Worm (Caenorhabditis elegans) whole organism, late embryonic: ENCODE data around the gene rgs-4.

Source experiments
- C38D4.7 ChIP-seq: fragments of 200-800 bp; sonication (Bioruptor generic); optimal IDR thresholded peaks from 2 replicates; lab custom pipeline; 2018; ENCODE audit warnings: mild to moderate bottlenecking, missing genetic modification characterization, moderate library complexity, missing compliant biosample characterization
- K02D7.2 ChIP-seq: sonication (generic microtip); optimal IDR thresholded peaks from 2 replicates; lab custom pipeline; 2017; ENCODE audit warnings: mild to moderate bottlenecking, missing genetic modification characterization, missing compliant biosample characterization
- T23F11.4 ChIP-seq: fragments of 200-800 bp; sonication (Bioruptor generic); optimal IDR thresholded peaks from 2 replicates; lab custom pipeline; 2018; ENCODE audit warnings: mild to moderate bottlenecking, missing genetic modification characterization, missing compliant biosample characterization
- Y22D7AL.16 ChIP-seq: sonication (generic microtip); optimal IDR thresholded peaks from 2 replicates; lab custom pipeline; 2016; ENCODE audit warnings: missing genetic modification characterization, missing compliant biosample characterization
- ceh-18 ChIP-seq: sonication (generic microtip); optimal IDR thresholded peaks from 2 replicates; lab custom pipeline; 2016; ENCODE audit warnings: missing genetic modification characterization, missing compliant biosample characterization
- ceh-2 ChIP-seq: sonication (generic microtip); optimal IDR thresholded peaks from 2 replicates; lab custom pipeline; 2016; ENCODE audit warnings: missing genotype, missing genetic modification characterization, missing compliant biosample characterization
- ceh-24 ChIP-seq: sonication (generic microtip); optimal IDR thresholded peaks from 2 replicates; lab custom pipeline; 2016; ENCODE audit warnings: mild to moderate bottlenecking, missing genetic modification characterization, missing compliant biosample characterization
- ceh-34 ChIP-seq: sonication (generic microtip); optimal IDR thresholded peaks from 2 replicates; lab custom pipeline; 2016; ENCODE audit warnings: mild to moderate bottlenecking, missing genetic modification characterization, missing compliant biosample characterization
- ceh-48 ChIP-seq: sonication (generic microtip); optimal IDR thresholded peaks from 2 replicates; lab custom pipeline; 2016; ENCODE audit warnings: missing genetic modification characterization, inconsistent platforms, missing compliant biosample characterization
- ceh-6 ChIP-seq: fragments of 200-800 bp; sonication (Bioruptor generic); optimal IDR thresholded peaks from 2 replicates; lab custom pipeline; 2018; ENCODE audit warnings: mild to moderate bottlenecking, missing genetic modification characterization, missing compliant biosample characterization
- ceh-9 ChIP-seq: sonication (generic microtip); optimal IDR thresholded peaks from 2 replicates; lab custom pipeline; 2016; ENCODE audit warnings: mild to moderate bottlenecking, missing genetic modification characterization, inconsistent platforms, missing compliant biosample characterization
- dve-1 ChIP-seq: sonication (generic microtip); optimal IDR thresholded peaks from 2 replicates; lab custom pipeline; 2017; ENCODE audit warnings: antibody characterized with exemption, mild to moderate bottlenecking, missing genetic modification characterization, missing compliant biosample characterization
- elt-2 ChIP-seq: sonication (generic microtip); optimal IDR thresholded peaks from 2 replicates; lab custom pipeline; 2016; ENCODE audit warnings: missing genetic modification reagents, missing genetic modification characterization, missing compliant biosample characterization
- ets-4 ChIP-seq: sonication (generic microtip); optimal IDR thresholded peaks from 2 replicates; lab custom pipeline; 2016; ENCODE audit warnings: missing genetic modification characterization, missing compliant biosample characterization
- eyg-1 ChIP-seq: sonication (generic microtip); optimal IDR thresholded peaks from 2 replicates; lab custom pipeline; 2016; ENCODE audit warnings: missing genotype, missing genetic modification characterization, missing compliant biosample characterization
- fkh-6 ChIP-seq: sonication (generic microtip); optimal IDR thresholded peaks from 2 replicates; lab custom pipeline; 2016; ENCODE audit warnings: missing genetic modification characterization, missing compliant biosample characterization
- gmeb-2 ChIP-seq: sonication (generic microtip); optimal IDR thresholded peaks from 2 replicates; lab custom pipeline; 2016; ENCODE audit warnings: missing genetic modification characterization, inconsistent platforms, missing compliant biosample characterization
- hlh-13 ChIP-seq: fragments of 200-800 bp; sonication (Bioruptor generic); optimal IDR thresholded peaks from 2 replicates; lab custom pipeline; 2018; ENCODE audit warnings: mild to moderate bottlenecking, missing genetic modification characterization, missing compliant biosample characterization
- hlh-15 ChIP-seq: sonication (generic microtip); optimal IDR thresholded peaks from 2 replicates; lab custom pipeline; 2016; ENCODE audit warnings: missing genetic modification characterization, missing compliant biosample characterization
- hlh-30 ChIP-seq: sonication (generic microtip); optimal IDR thresholded peaks from 2 replicates; lab custom pipeline; 2017; ENCODE audit warnings: antibody characterized with exemption, missing genetic modification characterization, missing compliant biosample characterization; ENCODE audit not compliant: insufficient read depth
- hlh-6 ChIP-seq: sonication (generic microtip); optimal IDR thresholded peaks from 2 replicates; lab custom pipeline; 2016; ENCODE audit warnings: missing genotype, missing genetic modification characterization, missing compliant biosample characterization
- hlh-8 ChIP-seq: sonication (generic microtip); optimal IDR thresholded peaks from 2 replicates; lab custom pipeline; 2016; ENCODE audit warnings: missing genotype, missing genetic modification characterization, missing compliant biosample characterization
- lin-11 ChIP-seq: fragments of 200-800 bp; sonication (Bioruptor generic); optimal IDR thresholded peaks from 2 replicates; lab custom pipeline; 2018; ENCODE audit warnings: mild to moderate bottlenecking, missing genetic modification characterization, missing compliant biosample characterization
- nhr-11 ChIP-seq: fragments of 150-350 bp; optimal IDR thresholded peaks from 2 replicates; lab custom pipeline; 2014; ENCODE audit warnings: missing biosample characterization, missing genetic modification characterization
- npax-4 ChIP-seq: sonication (generic microtip); optimal IDR thresholded peaks from 2 replicates; lab custom pipeline; 2016; ENCODE audit warnings: missing genetic modification characterization, missing compliant biosample characterization
- pag-3 ChIP-seq: sonication (generic microtip); optimal IDR thresholded peaks from 2 replicates; lab custom pipeline; 2016; ENCODE audit warnings: missing compliant biosample characterization, missing genetic modification characterization, borderline replicate concordance
- pha-2 ChIP-seq: sonication (generic microtip); optimal IDR thresholded peaks from 2 replicates; lab custom pipeline; 2017; ENCODE audit warnings: mild to moderate bottlenecking, missing genetic modification characterization, missing compliant biosample characterization
- pha-4 ChIP-seq: fragments of 150-350 bp; optimal IDR thresholded peaks from 2 replicates; lab custom pipeline; 2018; ENCODE audit warnings: missing biosample characterization, missing genetic modification reagents, missing genetic modification characterization
- tbx-2 ChIP-seq: sonication (generic microtip); optimal IDR thresholded peaks from 2 replicates; lab custom pipeline; 2016; ENCODE audit warnings: missing genetic modification characterization, missing compliant biosample characterization
- tbx-7 ChIP-seq: sonication (generic microtip); optimal IDR thresholded peaks from 2 replicates; lab custom pipeline; 2016; ENCODE audit warnings: missing genotype, missing genetic modification characterization, missing compliant biosample characterization
- ttx-3 ChIP-seq: sonication (generic microtip); optimal IDR thresholded peaks from 2 replicates; lab custom pipeline; 2016; ENCODE audit warnings: missing genetic modification reagents, missing genetic modification characterization, missing compliant biosample characterization
- unc-3 ChIP-seq, 2 experiments: fragments of 200-800 bp in 1 of 2; sonication (Bioruptor generic) in 1 of 2; sonication (generic microtip) in 1 of 2; conservative IDR thresholded peaks in 1 of 2; optimal IDR thresholded peaks in 1 of 2; 2 replicates each; pipeline versions ENCODE4 v1.3.6 to Lab custom; 2016 to 2022; ENCODE audit warnings: missing compliant biosample characterization in 2 of 2, missing genetic modification characterization in 2 of 2, missing genetic modification reagents in 1 of 2
- unc-55 ChIP-seq: sonication (generic microtip); optimal IDR thresholded peaks from 2 replicates; lab custom pipeline; 2017; ENCODE audit warnings: missing biosample characterization, missing genetic modification reagents, missing genetic modification characterization
- unc-86 ChIP-seq: sonication (generic microtip); optimal IDR thresholded peaks from 2 replicates; lab custom pipeline; 2016; ENCODE audit warnings: missing genetic modification characterization, missing compliant biosample characterization
- zip-5 ChIP-seq: sonication (generic microtip); optimal IDR thresholded peaks from 2 replicates; lab custom pipeline; 2016; ENCODE audit warnings: missing genetic modification characterization, missing compliant biosample characterization

The rgs-4 gene

DNA sequence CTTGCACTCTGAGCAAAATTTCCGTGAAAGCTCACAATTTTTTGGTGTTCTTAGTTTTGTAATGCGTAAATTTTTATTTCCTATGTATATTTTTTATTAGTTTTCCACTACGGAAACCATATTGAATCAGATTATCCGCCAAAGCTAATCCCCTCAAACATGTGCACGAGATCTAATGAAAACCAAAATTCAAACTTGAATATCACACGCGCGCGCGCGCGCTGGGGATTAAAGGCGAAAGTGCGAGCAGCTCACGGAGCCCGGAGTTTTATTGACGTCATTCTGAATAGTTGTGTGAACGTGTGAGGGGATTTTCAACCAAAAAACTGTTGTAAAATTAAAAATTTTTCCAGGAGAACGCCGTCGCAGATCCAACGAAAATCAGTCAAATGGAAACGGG, 14.3 kb downstream of the rgs-4 start:
- no peak for TF ChIP-seq pag-3 (tag; lab: Kevin White, UChicago)
- no peak for TF ChIP-seq ceh-6 (GFP tag; lab: Kevin White, UChicago)
- no peak for TF ChIP-seq ttx-3 (tag; lab: Kevin White, UChicago)
- TF ChIP-seq ets-4 (tag; lab: Kevin White, UChicago), result no peak
- TF ChIP-seq dve-1 (tag; lab: Kevin White, UChicago), result no peak
- TF ChIP-seq hlh-6 (tag; lab: Kevin White, UChicago), result no peak
- TF ChIP-seq, all 69 proteins: peak for 0

DNA sequence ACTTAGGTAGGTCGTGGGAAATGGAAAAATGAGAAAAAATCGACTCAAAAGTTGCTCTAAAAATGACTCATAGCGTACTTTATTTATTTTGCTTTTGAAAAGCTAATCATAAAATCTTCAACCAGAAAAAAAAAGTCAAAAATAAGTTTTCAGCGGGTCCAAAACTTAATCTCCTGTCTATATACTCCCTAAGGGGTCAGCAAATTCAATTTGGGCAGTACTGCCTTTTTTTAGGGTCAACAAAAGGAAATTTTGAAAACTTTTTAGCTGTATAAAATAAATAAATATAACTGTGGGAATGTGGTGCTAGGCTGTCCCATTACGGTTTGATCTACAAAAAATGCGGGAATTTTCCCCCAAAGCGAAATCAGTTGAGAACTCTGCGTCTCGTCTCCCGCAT, 14.8 kb downstream of the rgs-4 start:
- TF ChIP-seq elt-2 (no peak), tbx-7 (tag; lab: Kevin White, UChicago) (no peak), lin-11 (tag; lab: Kevin White, UChicago) (no peak)

- TF ChIP-seq hlh-8 (tag; lab: Kevin White, UChicago) (no peak), pha-2 (no peak), unc-55 (GFP tag; lab: Kevin White, UChicago) (no peak), eyg-1 (no peak), hlh-6 (tag; lab: Kevin White, UChicago) (no peak), hlh-15 (no peak), gmeb-2 (tag; lab: Kevin White, UChicago) (no peak), pha-4 (tag; lab: Kevin White, UChicago) (no peak), ceh-18 (tag; lab: Kevin White, UChicago) (no peak), Y22D7AL.16 (tag; lab: Kevin White, UChicago) (no peak)
- TF ChIP-seq, all 69 proteins: peak for 0
Observed at ce11 chrII:12669882-12670281, 15.3 kb downstream of the rgs-4 start.

DNA sequence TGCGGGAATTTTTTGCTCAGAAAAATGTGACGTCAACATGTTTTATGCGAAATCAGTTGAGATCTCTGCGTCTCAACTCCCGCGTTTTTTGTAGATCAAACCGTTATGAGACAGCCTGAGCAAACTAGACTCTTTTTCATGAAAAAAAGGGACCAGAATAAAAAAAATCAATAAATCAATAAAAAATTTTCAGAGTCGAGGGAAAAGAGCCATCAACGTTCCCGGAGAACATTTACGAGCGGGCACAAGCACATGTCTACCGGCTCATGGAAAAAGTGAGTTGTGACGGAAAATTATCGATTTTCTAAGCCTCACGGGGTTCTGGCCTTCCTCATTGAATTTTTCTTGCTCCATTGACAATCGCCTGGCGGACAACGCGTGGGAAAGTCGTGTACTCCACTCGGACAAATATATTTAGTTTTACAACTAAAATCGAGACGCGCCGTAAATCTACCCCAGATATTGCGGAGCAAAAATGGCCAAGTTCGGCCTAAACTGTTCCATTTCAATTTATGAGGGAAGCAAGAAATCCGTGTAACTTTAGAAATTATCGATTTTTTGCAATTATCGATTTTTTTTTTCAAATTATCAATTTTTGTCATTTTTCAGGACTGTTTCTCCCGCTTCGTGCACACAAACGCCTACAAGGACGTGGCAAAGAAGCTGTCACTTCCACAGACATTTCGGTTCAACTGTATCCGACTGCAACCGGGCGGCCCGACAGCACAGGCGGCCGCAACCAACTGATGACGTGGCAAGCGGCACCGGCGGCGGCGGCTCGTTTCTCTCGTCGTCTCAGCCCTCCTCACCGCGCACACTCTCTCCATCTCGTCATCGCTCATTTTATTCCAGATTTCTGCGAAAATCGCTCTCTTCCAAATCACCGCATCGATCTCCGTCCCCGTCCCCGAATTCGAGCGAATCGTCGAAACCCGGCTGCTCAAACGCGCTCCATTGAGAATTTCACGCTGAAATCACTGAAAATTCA, 16.6 kb downstream of the rgs-4 start:
- TF ChIP-seq pag-3 (tag; lab: Kevin White, UChicago) (no peak), unc-55 (GFP tag; lab: Kevin White, UChicago) (no peak), nhr-11 (tag; lab: Kevin White, UChicago) (no peak), unc-3 (GFP tag; conservative IDR thresholded peaks at IDR 0.05; lab: Robert Waterston, UW) (no peak), unc-3 (tag; optimal IDR thresholded peaks at IDR 0.05; lab: Kevin White, UChicago) (no peak), tbx-7 (tag; lab: Kevin White, UChicago) (no peak), fkh-6 (tag; lab: Kevin White, UChicago) (no peak), hlh-13 (GFP tag; lab: Kevin White, UChicago) (no peak), ceh-34 (tag; lab: Kevin White, UChicago) (no peak), ttx-3 (tag; lab: Kevin White, UChicago) (no peak)

- no peak for TF ChIP-seq eyg-1
- TF ChIP-seq T23F11.4 (GFP tag; lab: Kevin White, UChicago), result no peak
Observed at ce11 chrII:12671892-12672291, 17.3 kb downstream of the rgs-4 start.

DNA sequence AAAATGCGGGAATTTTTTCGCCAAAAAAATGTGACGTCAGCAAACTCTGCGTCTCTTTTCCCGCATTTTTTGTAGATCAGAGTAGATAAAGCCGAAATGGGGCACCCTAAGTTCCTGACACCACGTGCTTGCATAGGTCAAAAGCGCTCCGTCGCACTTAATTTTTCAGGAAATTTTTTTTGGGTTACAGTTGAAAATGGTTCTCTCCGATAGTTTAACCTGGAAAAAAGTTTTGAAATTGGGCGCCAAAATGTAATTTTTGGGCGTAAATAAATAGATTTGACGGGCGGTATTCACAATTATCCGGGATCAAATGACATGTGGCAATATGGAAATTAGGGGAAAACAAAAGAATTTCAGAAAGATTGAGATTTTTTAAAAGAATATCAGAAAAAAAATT, 18.0 kb downstream of the rgs-4 start:
- TF ChIP-seq tbx-2 (no peak), ceh-48 (no peak), T23F11.4 (GFP tag; lab: Kevin White, UChicago) (no peak), hlh-30 (no peak), dve-1 (tag; lab: Kevin White, UChicago) (no peak), C38D4.7 (GFP tag; lab: Kevin White, UChicago) (no peak), nhr-11 (tag; lab: Kevin White, UChicago) (no peak), zip-5 (tag; lab: Kevin White, UChicago) (no peak), npax-4 (tag; lab: Kevin White, UChicago) (no peak), ttx-3 (tag; lab: Kevin White, UChicago) (no peak), unc-86 (tag; lab: Kevin White, UChicago) (no peak), ceh-24 (tag; lab: Kevin White, UChicago) (no peak), ceh-2 (tag; lab: Kevin White, UChicago) (no peak), ceh-9 (tag; lab: Kevin White, UChicago) (no peak), ceh-6 (GFP tag; lab: Kevin White, UChicago) (no peak), lin-11 (tag; lab: Kevin White, UChicago) (no peak), pha-2 (no peak), K02D7.2 (tag; lab: Kevin White, UChicago) (no peak)
